Worm (Caenorhabditis elegans): ENCODE results near the gene lect-2.

ce11 chrII:5816346-5816745 is 25.8 kb downstream of the lect-2 start, which contains the start of gene ZK1248.20:
- TF ChIP-seq elt-4 (tag; optimal IDR thresholded peaks at IDR 0.05), result no peak
- TF ChIP-seq ama-1 (optimal IDR thresholded peaks at IDR 0.05), result no peak
- TF ChIP-seq C38D4.7 (GFP tag; optimal IDR thresholded peaks at IDR 0.05), result no peak
- TF ChIP-seq gmeb-2 (tag; optimal IDR thresholded peaks at IDR 0.05), result no peak
- TF ChIP-seq ceh-48 (tag; optimal IDR thresholded peaks at IDR 0.05), result no peak
- no peak for TF ChIP-seq K02D7.2 (tag; optimal IDR thresholded peaks at IDR 0.05)
- TF ChIP-seq hlh-8 (tag; optimal IDR thresholded peaks at IDR 0.05), result no peak
- no peak for TF ChIP-seq nhr-11 (tag; optimal IDR thresholded peaks at IDR 0.05)
- no peak for TF ChIP-seq unc-86 (tag; optimal IDR thresholded peaks at IDR 0.05)

Data from whole organism, late embryonic.